Fruit fly (Drosophila melanogaster) whole organism, embryonic: ENCODE measurements around the gene CG43051.
A peak's percentile ranks its signal among the peaks of the same experiment; 100 is the strongest.

Source experiments
- ATbp ChIP-seq: fragments of 200-800 bp; sonication (Bioruptor generic); optimal IDR thresholded peaks from 2 replicates; lab custom pipeline; 2017; ENCODE audit warnings: missing biosample characterization, mild to moderate bottlenecking, missing genetic modification characterization, missing genetic modification reagents
- BEAF-32 ChIP-seq: fragments of 200-800 bp; sonication (Bioruptor generic); optimal IDR thresholded peaks from 3 replicates; lab custom pipeline; 2017; ENCODE audit warnings: missing biosample characterization, missing genetic modification characterization, mild to moderate bottlenecking, moderate library complexity, missing genetic modification reagents
- C15 ChIP-seq: fragments of 200-800 bp; sonication (Bioruptor generic); IDR thresholded peaks from 3 replicates; pipeline ENCODE4 v1.3.6; 2022; ENCODE audit warnings: missing biosample characterization, missing genetic modification characterization
- CG10267 ChIP-seq: fragments of 200-800 bp; sonication (Bioruptor generic); optimal IDR thresholded peaks from 2 replicates; lab custom pipeline; 2018; ENCODE audit warnings: missing biosample characterization, mild to moderate bottlenecking, missing genetic modification characterization, moderate library complexity
- CG10321 ChIP-seq: fragments of 200-800 bp; sonication (Bioruptor generic); IDR thresholded peaks from 2 replicates; pipeline ENCODE4 v1.3.6; 2022; ENCODE audit warnings: missing biosample characterization, missing genetic modification characterization
- CG10366 ChIP-seq: fragments of 200-800 bp; sonication (Bioruptor generic); IDR thresholded peaks from 2 replicates; pipeline ENCODE4 v1.3.6; 2022; ENCODE audit warnings: missing biosample characterization, missing genetic modification characterization
- CG11560 ChIP-seq: fragments of 200-800 bp; sonication (Bioruptor generic); IDR thresholded peaks from 3 replicates; pipeline ENCODE4 v1.3.6; 2022; ENCODE audit warnings: missing biosample characterization, missing genetic modification characterization
- CG11723 ChIP-seq: fragments of 200-800 bp; sonication (Bioruptor generic); optimal IDR thresholded peaks from 2 replicates; lab custom pipeline; 2017; ENCODE audit warnings: missing biosample characterization, mild to moderate bottlenecking, missing genetic modification characterization
- CG12236 ChIP-seq: fragments of 200-800 bp; sonication (Bioruptor generic); optimal IDR thresholded peaks from 2 replicates; lab custom pipeline; 2016; ENCODE audit warnings: missing biosample characterization, missing genetic modification characterization
- CG16779 ChIP-seq: fragments of 200-800 bp; sonication (Bioruptor generic); IDR thresholded peaks from 2 replicates; pipeline ENCODE4 v1.3.6; 2022; ENCODE audit warnings: missing biosample characterization, missing genetic modification characterization
- CG16813 ChIP-seq: fragments of 200-800 bp; sonication (Bioruptor generic); IDR thresholded peaks from 3 replicates; pipeline ENCODE4 v1.3.6; 2022; ENCODE audit warnings: missing biosample characterization, missing genetic modification characterization; ENCODE audit not compliant: partially characterized antibody
- CG16863 ChIP-seq: fragments of 200-800 bp; sonication (Bioruptor generic); optimal IDR thresholded peaks from 3 replicates; lab custom pipeline; 2016; ENCODE audit warnings: missing biosample characterization, missing genetic modification characterization
- CG18011 ChIP-seq: fragments of 200-800 bp; sonication (Bioruptor generic); optimal IDR thresholded peaks from 2 replicates; lab custom pipeline; 2017; ENCODE audit warnings: missing biosample characterization, missing genetic modification characterization, mild to moderate bottlenecking, moderate library complexity, missing genotype
- CG2199 ChIP-seq: fragments of 200-800 bp; sonication (Bioruptor generic); IDR thresholded peaks from 3 replicates; pipeline ENCODE4 v1.3.6; 2022; ENCODE audit warnings: missing biosample characterization, missing genetic modification characterization
- CG2678 ChIP-seq: fragments of 200-800 bp; sonication (Bioruptor generic); optimal IDR thresholded peaks from 3 replicates; lab custom pipeline; 2019; ENCODE audit warnings: missing biosample characterization, mild to moderate bottlenecking, missing genetic modification characterization, moderate library complexity
- CG3065 ChIP-seq: fragments of 200-800 bp; sonication (Bioruptor generic); optimal IDR thresholded peaks from 2 replicates; lab custom pipeline; 2016; ENCODE audit warnings: missing biosample characterization, missing genetic modification characterization
- CG31388 ChIP-seq: fragments of 200-800 bp; sonication (Bioruptor generic); optimal IDR thresholded peaks from 2 replicates; lab custom pipeline; 2016; ENCODE audit warnings: missing biosample characterization, missing genetic modification characterization
- CG34376 ChIP-seq: fragments of 200-800 bp; sonication (Bioruptor generic); optimal IDR thresholded peaks from 2 replicates; lab custom pipeline; 2018; ENCODE audit warnings: missing biosample characterization, mild to moderate bottlenecking, missing genetic modification characterization
- CG4328 ChIP-seq: fragments of 200-800 bp; sonication (Bioruptor generic); optimal IDR thresholded peaks from 3 replicates; lab custom pipeline; 2017; ENCODE audit warnings: missing biosample characterization, missing genetic modification reagents, missing genetic modification characterization
- CG4730 ChIP-seq: fragments of 200-800 bp; sonication (Bioruptor generic); IDR thresholded peaks from 2 replicates; pipeline ENCODE4 v1.3.6; 2022; ENCODE audit warnings: missing biosample characterization, missing genetic modification characterization
- CG6254 ChIP-seq: fragments of 200-800 bp; sonication (Bioruptor generic); optimal IDR thresholded peaks from 3 replicates; lab custom pipeline; 2017; ENCODE audit warnings: mild to moderate bottlenecking, missing biosample characterization, missing genetic modification reagents, missing genetic modification characterization
- CG6791 ChIP-seq: fragments of 200-800 bp; sonication (Bioruptor generic); IDR thresholded peaks from 3 replicates; pipeline ENCODE4 v1.3.6; 2022; ENCODE audit warnings: missing biosample characterization, missing genetic modification characterization; ENCODE audit not compliant: partially characterized antibody
- CrebB ChIP-seq: fragments of 200-800 bp; sonication (Bioruptor generic); optimal IDR thresholded peaks from 3 replicates; lab custom pipeline; 2018; ENCODE audit warnings: missing biosample characterization, mild to moderate bottlenecking, missing genetic modification characterization
- D19B ChIP-seq: fragments of 200-800 bp; sonication (Bioruptor generic); optimal IDR thresholded peaks from 2 replicates; lab custom pipeline; 2017; ENCODE audit warnings: missing biosample characterization, mild to moderate bottlenecking, missing genetic modification characterization
- Dip2 ChIP-seq: fragments of 200-800 bp; sonication (Bioruptor generic); IDR thresholded peaks from 2 replicates; pipeline ENCODE4 v1.3.6; 2022; ENCODE audit warnings: missing biosample characterization, missing genetic modification characterization
- E2f1 ChIP-seq: fragments of 200-800 bp; sonication (Bioruptor generic); IDR thresholded peaks from 2 replicates; pipeline ENCODE4 v1.3.6; 2022; ENCODE audit warnings: missing biosample characterization, missing genetic modification characterization
- HmgZ ChIP-seq: fragments of 200-800 bp; sonication (Bioruptor generic); optimal IDR thresholded peaks from 2 replicates; lab custom pipeline; 2018; ENCODE audit warnings: missing biosample characterization, mild to moderate bottlenecking, missing genetic modification characterization
- Lhr ChIP-seq: fragments of 200-800 bp; sonication (Bioruptor generic); optimal IDR thresholded peaks from 3 replicates; lab custom pipeline; 2017; ENCODE audit warnings: mild to moderate bottlenecking, missing biosample characterization, missing genetic modification reagents, missing genetic modification characterization
- Mes4 ChIP-seq: fragments of 200-800 bp; sonication (Bioruptor generic); optimal IDR thresholded peaks from 2 replicates; lab custom pipeline; 2016; ENCODE audit warnings: missing biosample characterization, missing genetic modification characterization
- Ptx1 ChIP-seq: fragments of 200-800 bp; sonication (Bioruptor generic); IDR thresholded peaks from 2 replicates; pipeline ENCODE4 v1.3.6; 2022; ENCODE audit warnings: missing biosample characterization, missing genetic modification characterization
- Sry-β ChIP-seq: fragments of 200-800 bp; sonication (Bioruptor generic); optimal IDR thresholded peaks from 2 replicates; lab custom pipeline; 2018; ENCODE audit warnings: missing biosample characterization, mild to moderate bottlenecking, missing genetic modification characterization, moderate library complexity
- Taf1 ChIP-seq: fragments of 200-800 bp; sonication (Bioruptor generic); IDR thresholded peaks from 2 replicates; pipeline ENCODE4 v1.3.6; 2022; ENCODE audit warnings: missing biosample characterization, missing genetic modification characterization
- ato ChIP-seq: fragments of 200-800 bp; sonication (Bioruptor generic); IDR thresholded peaks from 2 replicates; pipeline ENCODE4 v1.3.6; 2022; ENCODE audit warnings: missing biosample characterization, missing genetic modification characterization; ENCODE audit not compliant: partially characterized antibody
- da ChIP-seq: fragments of 200-800 bp; sonication (Bioruptor generic); optimal IDR thresholded peaks from 2 replicates; lab custom pipeline; 2016; ENCODE audit warnings: missing biosample characterization, missing genetic modification characterization
- eve ChIP-seq, 2 experiments: fragments of >200 bp; optimal IDR thresholded peaks; 2 replicates each; lab custom pipeline; 2017; ENCODE audit warnings: missing biosample characterization in 2 of 2, missing genetic modification characterization in 2 of 2
- fd102C ChIP-seq: fragments of 200-800 bp; sonication (Bioruptor generic); optimal IDR thresholded peaks from 2 replicates; lab custom pipeline; 2018; ENCODE audit warnings: missing biosample characterization, mild to moderate bottlenecking, missing genetic modification characterization, moderate library complexity
- ham ChIP-seq: fragments of 200-800 bp; sonication (Bioruptor generic); IDR thresholded peaks from 2 replicates; pipeline ENCODE4 v1.3.6; 2022; ENCODE audit warnings: missing biosample characterization, missing genetic modification characterization
- kni ChIP-seq: fragments of 200-800 bp; sonication (Bioruptor generic); optimal IDR thresholded peaks from 3 replicates; lab custom pipeline; 2017; ENCODE audit warnings: mild to moderate bottlenecking, missing biosample characterization, missing genetic modification reagents, missing genetic modification characterization
- mirr ChIP-seq: fragments of 200-800 bp; sonication (Bioruptor generic); optimal IDR thresholded peaks from 3 replicates; lab custom pipeline; 2018; ENCODE audit warnings: missing biosample characterization, mild to moderate bottlenecking, missing genetic modification characterization
- onecut ChIP-seq: fragments of 200-800 bp; sonication (Bioruptor generic); IDR thresholded peaks from 2 replicates; pipeline ENCODE4 v1.3.6; 2022; ENCODE audit warnings: missing biosample characterization, missing genetic modification characterization
- p53 ChIP-seq: fragments of 200-800 bp; sonication (Bioruptor generic); optimal IDR thresholded peaks from 2 replicates; lab custom pipeline; 2016; ENCODE audit warnings: missing biosample characterization, missing genetic modification characterization
- peb ChIP-seq: fragments of 200-800 bp; sonication (Bioruptor generic); IDR thresholded peaks from 2 replicates; pipeline ENCODE4 v1.3.6; 2022; ENCODE audit warnings: missing biosample characterization, missing genetic modification characterization
- sens ChIP-seq: fragments of 200-800 bp; sonication (Bioruptor generic); peaks from one replicate; lab custom pipeline; 2016; ENCODE audit warnings: missing biosample characterization, missing genetic modification characterization
- sug ChIP-seq: fragments of 200-800 bp; optimal IDR thresholded peaks from 2 replicates; lab custom pipeline; 2019; ENCODE audit warnings: missing biosample characterization, mild to moderate bottlenecking, missing genetic modification characterization, moderate library complexity
- tgo ChIP-seq: fragments of 200-800 bp; sonication (Bioruptor generic); IDR thresholded peaks from 3 replicates; pipeline ENCODE4 v1.3.6; 2022; ENCODE audit warnings: missing biosample characterization, missing genetic modification characterization
- tll ChIP-seq, 2 experiments: fragments of 200-800 bp in 1 of 2; fragments of >200 bp in 1 of 2; sonication (Bioruptor generic) in 1 of 2; optimal IDR thresholded peaks; 2 replicates each; lab custom pipeline; 2017 to 2019; ENCODE audit warnings: missing biosample characterization in 2 of 2, missing genetic modification characterization in 2 of 2, mild to moderate bottlenecking in 1 of 2, moderate library complexity in 1 of 2
- twi ChIP-seq: fragments of 200-800 bp; optimal IDR thresholded peaks from 2 replicates; lab custom pipeline; 2019; ENCODE audit warnings: missing biosample characterization, mild to moderate bottlenecking, missing genetic modification characterization, moderate library complexity
- unpg ChIP-seq: fragments of 200-800 bp; sonication (Bioruptor generic); optimal IDR thresholded peaks from 3 replicates; lab custom pipeline; 2018; ENCODE audit warnings: missing biosample characterization, mild to moderate bottlenecking, missing genetic modification characterization, moderate library complexity
- wor ChIP-seq: fragments of 200-800 bp; sonication (Bioruptor generic); IDR thresholded peaks from 2 replicates; pipeline ENCODE4 v1.3.6; 2022; ENCODE audit warnings: missing biosample characterization, missing genetic modification characterization

The CG43051 gene

dm6 chr2L:12465164-12466011 lies 42.4 kb upstream of the CG43051 start (continued):
- TF ChIP-seq CG12236 (GFP tag; lab: Kevin White, UChicago) (no peak), CG3065 (GFP tag; lab: Kevin White, UChicago) (no peak), mirr (GFP tag; lab: Kevin White, UChicago) (no peak), CG34376 (GFP tag; lab: Kevin White, UChicago) (peak; percentile 78), kni (no peak), CG16779 (GFP tag; lab: Robert Waterston, UW) (no peak), wor (GFP tag; lab: Robert Waterston, UW) (no peak), CG11723 (GFP tag; lab: Kevin White, UChicago) (no peak), CG2199 (GFP tag; lab: Robert Waterston, UW) (no peak), BEAF-32 (no peak), p53 (GFP tag; lab: Kevin White, UChicago) (no peak), ham (no peak), onecut (GFP tag; lab: Robert Waterston, UW) (0 out of 2 replicates have a peak, but pooled peaks have one; percentile 17), CG6254 (GFP tag; lab: Kevin White, UChicago) (peak; percentile 17), CrebB (tag; lab: Kevin White, UChicago) (peak; percentile 2), E2f1 (GFP tag; lab: Robert Waterston, UW) (no peak), Taf1 (no peak), CG31388 (GFP tag; lab: Kevin White, UChicago) (no peak), CG10366 (GFP tag; lab: Robert Waterston, UW) (no peak), Ptx1 (GFP tag; lab: Robert Waterston, UW) (no peak), CG18011 (GFP tag; lab: Kevin White, UChicago) (no peak), CG6791 (no peak), CG10321 (GFP tag; lab: Robert Waterston, UW) (no peak), tll (GFP tag; optimal IDR thresholded peaks at IDR 0.05; lab: Kevin White, UChicago) (no peak), CG16813 (GFP tag; lab: Robert Waterston, UW) (no peak), fd102C (peak; percentile 61), tgo (GFP tag; lab: Robert Waterston, UW) (no peak), CG11560 (tag; lab: Robert Waterston, UW) (no peak), CG10267 (tag; lab: Kevin White, UChicago) (no peak), twi (tag; lab: Kevin White, UChicago) (peak; percentile 24), da (GFP tag; lab: Kevin White, UChicago) (no peak), CG16863 (GFP tag; lab: Kevin White, UChicago) (no peak), Sry-β (GFP tag; lab: Kevin White, UChicago) (no peak), Mes4 (GFP tag; lab: Kevin White, UChicago) (no peak), ATbp (GFP tag; lab: Kevin White, UChicago) (peak; percentile 48), unpg (GFP tag; lab: Kevin White, UChicago) (peak; percentile 32), D19B (GFP tag; lab: Kevin White, UChicago) (no peak), Lhr (GFP tag; lab: Kevin White, UChicago) (peak; percentile 9), sug (peak; percentile 56), ato (GFP tag; lab: Robert Waterston, UW) (no peak), peb (GFP tag; lab: Robert Waterston, UW) (no peak), CG2678 (tag; lab: Kevin White, UChicago) (peak; percentile 41), HmgZ (tag; lab: Kevin White, UChicago) (no peak), CG4730 (GFP tag; lab: Robert Waterston, UW) (no peak), C15 (GFP tag; lab: Robert Waterston, UW) (no peak), Dip2 (no peak), sens (GFP tag; lab: Kevin White, UChicago) (peak; percentile 68), eve (GFP tag; optimal IDR thresholded peaks at IDR 0.05; lab: Kevin White, UChicago) (peak in 1 of 2 experiments; percentile 9), CG4328 (no peak)
